Worm (Caenorhabditis elegans): ENCODE data around the gene F59A7.5.

DNA sequence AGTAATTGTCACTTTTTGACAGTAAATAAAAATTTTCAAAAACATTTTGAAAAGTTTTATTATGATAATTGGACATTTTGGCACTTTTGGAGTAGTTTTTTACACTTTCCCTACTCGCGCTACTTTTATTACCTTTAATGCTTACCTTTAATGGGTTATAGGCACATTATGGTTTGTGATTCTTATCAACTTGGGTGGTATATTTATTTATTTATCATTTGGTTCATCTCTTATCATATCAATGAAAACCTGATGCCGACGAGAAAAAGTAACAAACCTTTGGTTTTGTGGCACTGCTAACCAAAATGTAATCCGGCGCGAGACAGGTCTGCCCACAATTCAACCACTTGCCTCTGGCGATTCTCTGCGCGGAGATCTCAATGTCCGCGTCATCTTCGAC, 24.1 kb upstream of the F59A7.5 start:
- TF ChIP-seq him-1 (tag; optimal IDR thresholded peaks at IDR 0.05) (no peak), W03F9.2 (tag; optimal IDR thresholded peaks at IDR 0.05) (no peak)

All from whole organism, L4/young adult.